Worm (Caenorhabditis elegans) whole organism, L3 larva: ENCODE results near the gene clec-3.

ENCODE experiments used
- R02D3.7 ChIP-seq: fragments of 150-350 bp; optimal IDR thresholded peaks from 2 replicates; lab custom pipeline; 2014; ENCODE audit warnings: missing biosample characterization, missing genetic modification characterization
- ZK546.5 ChIP-seq: sonication (generic microtip); optimal IDR thresholded peaks from 2 replicates; lab custom pipeline; 2017; ENCODE audit warnings: missing biosample characterization, missing genetic modification characterization
- aly-2 ChIP-seq: fragments of 150-350 bp; optimal IDR thresholded peaks from 2 replicates; lab custom pipeline; 2014; ENCODE audit warnings: missing biosample characterization, missing genetic modification characterization
- ama-1 ChIP-seq: fragments of 150-350 bp; optimal IDR thresholded peaks from 2 replicates; lab custom pipeline; 2018
- ceh-28 ChIP-seq: fragments of 150-350 bp; optimal IDR thresholded peaks from 2 replicates; lab custom pipeline; 2014; ENCODE audit warnings: missing biosample characterization, missing genetic modification reagents, missing genetic modification characterization
- ceh-9 ChIP-seq: sonication (generic microtip); optimal IDR thresholded peaks from 2 replicates; lab custom pipeline; 2018; ENCODE audit warnings: missing biosample characterization, missing genetic modification characterization
- daf-12 ChIP-seq: fragments of 150-350 bp; optimal IDR thresholded peaks from 2 replicates; lab custom pipeline; 2014; ENCODE audit warnings: missing biosample characterization, missing genetic modification reagents, missing genetic modification characterization
- egl-27 ChIP-seq: sonication (generic microtip); optimal IDR thresholded peaks from 4 replicates; lab custom pipeline; 2017; ENCODE audit warnings: missing biosample characterization, missing genetic modification reagents, missing genetic modification characterization
- elt-3 ChIP-seq, 3 experiments: fragments of 150-350 bp in 1 of 3; sonication (generic microtip) in 2 of 3; optimal IDR thresholded peaks; 2 replicates in 2 of 3; 4 replicates in 1 of 3; lab custom pipeline; 2014 to 2017; ENCODE audit warnings: missing biosample characterization in 3 of 3, missing genetic modification characterization in 3 of 3
- fkh-2 ChIP-seq: fragments of 150-350 bp; optimal IDR thresholded peaks from 2 replicates; lab custom pipeline; 2014; ENCODE audit warnings: missing biosample characterization, missing genetic modification reagents, missing genetic modification characterization
- hmg-11 ChIP-seq: sonication (generic microtip); optimal IDR thresholded peaks from 2 replicates; lab custom pipeline; 2016; ENCODE audit warnings: missing genetic modification characterization, missing compliant biosample characterization
- jun-1 ChIP-seq: fragments of 150-350 bp; optimal IDR thresholded peaks from 2 replicates; lab custom pipeline; 2014; ENCODE audit warnings: missing biosample characterization, missing genetic modification reagents, missing genetic modification characterization
- lin-15B ChIP-seq: fragments of 150-350 bp; optimal IDR thresholded peaks from 2 replicates; lab custom pipeline; 2014; ENCODE audit warnings: missing biosample characterization, missing genetic modification characterization
- lin-39 ChIP-seq: fragments of 150-350 bp; optimal IDR thresholded peaks from 2 replicates; lab custom pipeline; 2018; ENCODE audit warnings: missing biosample characterization, missing genetic modification reagents, missing genetic modification characterization
- lsy-12 ChIP-seq: sonication (generic microtip); optimal IDR thresholded peaks from 2 replicates; lab custom pipeline; 2016; ENCODE audit warnings: mild to moderate bottlenecking, missing genetic modification characterization, missing compliant biosample characterization
- nfya-1 ChIP-seq: sonication (generic microtip); optimal IDR thresholded peaks from 2 replicates; lab custom pipeline; 2017; ENCODE audit warnings: missing genetic modification characterization, mild to moderate bottlenecking, missing compliant biosample characterization, antibody characterized with exemption, moderate library complexity; ENCODE audit not compliant: insufficient read depth
- nhr-11 ChIP-seq: fragments of 150-350 bp; optimal IDR thresholded peaks from 2 replicates; lab custom pipeline; 2014; ENCODE audit warnings: missing biosample characterization, missing genetic modification characterization
- nhr-12 ChIP-seq: fragments of 150-350 bp; optimal IDR thresholded peaks from 2 replicates; lab custom pipeline; 2014; ENCODE audit warnings: missing biosample characterization, missing genetic modification characterization
- nhr-25 ChIP-seq: sonication (generic microtip); optimal IDR thresholded peaks from 2 replicates; lab custom pipeline; 2017; ENCODE audit warnings: missing biosample characterization, missing genetic modification characterization
- nhr-28 ChIP-seq: fragments of 150-350 bp; optimal IDR thresholded peaks from 2 replicates; lab custom pipeline; 2014; ENCODE audit warnings: missing biosample characterization, missing genetic modification characterization
- nhr-43 ChIP-seq: sonication (generic microtip); optimal IDR thresholded peaks from 2 replicates; lab custom pipeline; 2016; ENCODE audit warnings: mild to moderate bottlenecking, missing genetic modification characterization, missing compliant biosample characterization; ENCODE audit not compliant: poor library complexity, severe bottlenecking
- nhr-67 ChIP-seq: fragments of 150-350 bp; optimal IDR thresholded peaks from 2 replicates; lab custom pipeline; 2014; ENCODE audit warnings: missing biosample characterization, missing genetic modification characterization
- nhr-76 ChIP-seq: fragments of 150-350 bp; sonication (generic microtip); optimal IDR thresholded peaks from 5 replicates; lab custom pipeline; 2014; ENCODE audit warnings: missing biosample characterization, missing genetic modification characterization
- nhr-77 ChIP-seq: fragments of 150-350 bp; optimal IDR thresholded peaks from 2 replicates; lab custom pipeline; 2014; ENCODE audit warnings: missing biosample characterization, missing genetic modification characterization
- pqm-1 ChIP-seq: fragments of 150-350 bp; optimal IDR thresholded peaks from 2 replicates; lab custom pipeline; 2017; ENCODE audit warnings: missing biosample characterization, missing genetic modification characterization, inconsistent platforms
- skn-1 ChIP-seq: fragments of 150-350 bp; optimal IDR thresholded peaks from 2 replicates; lab custom pipeline; 2014; ENCODE audit warnings: missing biosample characterization, missing genetic modification characterization
- snpc-4 ChIP-seq: fragments of 150-350 bp; optimal IDR thresholded peaks from 2 replicates; lab custom pipeline; 2014; ENCODE audit warnings: missing biosample characterization, missing genetic modification characterization
- tbx-2 ChIP-seq: sonication (generic microtip); optimal IDR thresholded peaks from 2 replicates; lab custom pipeline; 2016; ENCODE audit warnings: mild to moderate bottlenecking, missing genetic modification characterization, missing compliant biosample characterization
- unc-39 ChIP-seq: sonication (generic microtip); optimal IDR thresholded peaks from 4 replicates; lab custom pipeline; 2017; ENCODE audit warnings: missing biosample characterization, missing genetic modification characterization
- unc-62 ChIP-seq: fragments of 150-350 bp; sonication (generic microtip); optimal IDR thresholded peaks from 4 replicates; lab custom pipeline; 2014; ENCODE audit warnings: missing biosample characterization, missing genetic modification reagents, missing genetic modification characterization
- ztf-11 ChIP-seq: fragments of 150-350 bp; optimal IDR thresholded peaks from 2 replicates; lab custom pipeline; 2014; ENCODE audit warnings: missing biosample characterization, missing genetic modification characterization

Gene clec-3

DNA sequence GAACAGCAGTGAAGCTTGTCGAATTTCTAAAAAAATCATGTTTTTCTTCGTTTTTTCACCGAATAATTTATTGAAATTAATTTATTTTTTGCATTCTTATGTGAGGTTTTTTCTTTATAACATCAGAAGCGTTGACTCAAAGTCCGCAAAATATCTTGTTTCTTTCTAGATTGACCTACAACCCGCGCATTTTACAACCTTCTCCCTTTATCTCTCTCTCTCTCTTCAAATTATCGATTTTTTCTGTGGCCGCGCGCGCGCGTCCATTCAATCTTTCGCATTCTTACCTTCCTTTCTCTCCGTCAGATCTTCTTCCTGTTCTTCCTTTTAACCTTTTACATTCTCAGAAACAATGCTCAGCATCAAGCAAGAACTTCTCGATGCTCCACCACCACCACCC is 14.2 kb downstream of the clec-3 start, which contains the start of gene lido-12:
lido-12 (plus strand) TSS at position 301 of the 400 bp plus-strand sequence.
- TF ChIP-seq nhr-43 (tag; lab: Kevin White, UChicago) (no peak), elt-3 (tag; optimal IDR thresholded peaks at IDR 0.05; lab: Kevin White, UChicago) (no peak), tbx-2 (tag; lab: Kevin White, UChicago) (no peak), ceh-9 (tag; lab: Kevin White, UChicago) (no peak), nhr-11 (no peak)

DNA sequence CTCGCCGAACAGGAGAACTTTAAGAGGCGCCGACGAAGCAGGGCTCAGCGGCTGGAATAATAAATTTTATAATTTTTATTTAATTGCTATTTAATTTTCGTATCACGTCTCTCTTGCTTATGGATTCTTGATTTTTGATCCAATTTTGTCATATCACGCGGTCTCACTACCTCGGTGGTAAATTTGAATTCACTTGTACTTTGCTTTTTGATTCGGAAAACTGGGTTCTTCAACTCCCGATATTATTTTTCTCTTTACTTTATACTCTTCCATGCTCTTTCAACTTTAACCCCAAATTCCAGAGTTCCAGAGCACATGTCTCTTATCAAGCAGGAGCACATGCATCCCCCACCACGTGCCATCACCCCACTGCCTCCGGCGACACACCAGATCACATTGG is 16.0 kb downstream of the clec-3 start, which contains the start of gene lido-11:
lido-11 (plus strand) TSS at position 301 of the 400 bp plus-strand sequence.
- TF ChIP-seq ZK546.5 (tag; lab: Kevin White, UChicago) (no peak), nhr-77 (tag; lab: Kevin White, UChicago) (no peak), nhr-12 (no peak), unc-39 (tag; lab: Kevin White, UChicago) (no peak), ama-1 (no peak), nhr-28 (no peak), jun-1 (tag; lab: Kevin White, UChicago) (no peak), nfya-1 (tag; lab: Kevin White, UChicago) (no peak), elt-3 (tag; optimal IDR thresholded peaks at IDR 0.05; lab: Kevin White, UChicago) (no peak), daf-12 (tag; lab: Kevin White, UChicago) (no peak), nhr-43 (tag; lab: Kevin White, UChicago) (no peak), skn-1 (tag; lab: Kevin White, UChicago) (no peak), unc-62 (GFP tag; lab: Kevin White, UChicago) (no peak), nhr-25 (no peak), ceh-28 (tag; lab: Kevin White, UChicago) (no peak)

DNA sequence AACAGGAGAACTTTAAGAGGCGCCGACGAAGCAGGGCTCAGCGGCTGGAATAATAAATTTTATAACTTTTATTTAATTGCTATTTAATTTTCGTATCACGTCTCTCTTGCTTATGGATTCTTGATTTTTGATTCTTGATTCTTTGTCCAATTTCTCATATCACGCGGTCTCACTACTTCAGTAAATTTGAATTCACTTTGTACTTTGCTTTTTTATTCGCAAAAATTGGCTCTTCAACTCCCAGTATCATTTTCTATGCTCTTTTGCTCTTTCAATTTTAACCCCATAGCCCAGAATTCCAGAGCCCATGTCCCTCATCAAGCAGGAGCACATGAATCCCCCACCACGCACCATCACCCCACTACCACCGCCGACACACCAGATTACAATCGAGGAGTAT is 17.5 kb downstream of the clec-3 start, which contains the start of gene lido-10:
lido-10 (plus strand) TSS at position 301 of the 400 bp plus-strand sequence.
- TF ChIP-seq nhr-12 (no peak), lin-15B (tag; lab: Kevin White, UChicago) (no peak), nhr-67 (tag; lab: Kevin White, UChicago) (no peak), ztf-11 (no peak), lsy-12 (tag; lab: Kevin White, UChicago) (no peak), pqm-1 (tag; lab: Kevin White, UChicago) (no peak), nhr-76 (tag; lab: Kevin White, UChicago) (no peak), ama-1 (no peak), skn-1 (tag; lab: Kevin White, UChicago) (no peak), ceh-28 (tag; lab: Kevin White, UChicago) (no peak), nhr-77 (tag; lab: Kevin White, UChicago) (no peak), aly-2 (tag; lab: Kevin White, UChicago) (no peak), elt-3 (tag; optimal IDR thresholded peaks at IDR 0.05; lab: Kevin White, UChicago) (no peak)

DNA sequence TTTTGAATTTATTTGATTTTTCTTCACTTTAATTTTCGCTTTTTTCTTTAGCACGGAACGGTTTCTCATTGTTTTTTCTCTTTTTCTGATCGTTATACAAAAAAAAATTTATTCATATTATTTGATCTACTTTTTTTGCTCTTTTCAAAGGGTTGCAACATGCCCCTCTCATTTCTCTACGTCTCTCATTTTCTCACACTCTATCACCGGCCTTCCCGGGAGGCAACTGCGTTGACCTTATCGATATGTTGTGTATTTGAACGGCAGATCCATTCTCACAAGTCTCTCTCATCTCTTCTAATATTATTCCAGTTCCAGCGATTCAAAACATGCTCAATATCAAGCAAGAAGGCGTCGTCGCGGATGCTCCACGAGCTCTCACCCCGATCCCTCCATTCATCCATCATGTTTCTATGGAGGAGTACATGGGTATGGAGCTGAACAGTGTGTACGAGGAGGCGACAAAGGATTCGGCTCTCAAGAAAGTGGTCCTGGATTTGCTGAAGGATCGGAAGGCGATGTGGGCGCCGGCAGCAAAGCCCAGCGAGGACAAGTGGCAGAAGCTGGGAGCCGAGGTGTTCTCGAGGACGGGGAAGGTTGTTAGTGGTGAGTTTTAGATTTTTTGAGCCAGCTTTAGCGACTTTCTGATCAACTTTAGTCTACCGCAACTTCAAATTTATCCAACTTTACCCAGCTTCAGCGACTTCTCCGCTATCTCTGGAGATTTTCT is 19.0 kb downstream of the clec-3 start, which contains the start of gene lido-9:
lido-9 (plus strand) TSS at position 234 of the 730 bp plus-strand sequence.
- TF ChIP-seq skn-1 (tag; lab: Kevin White, UChicago) (no peak), nhr-25 (no peak), R02D3.7 (tag; lab: Kevin White, UChicago) (no peak), lin-39 (tag; lab: Kevin White, UChicago) (no peak), hmg-11 (tag; lab: Kevin White, UChicago) (no peak)

DNA sequence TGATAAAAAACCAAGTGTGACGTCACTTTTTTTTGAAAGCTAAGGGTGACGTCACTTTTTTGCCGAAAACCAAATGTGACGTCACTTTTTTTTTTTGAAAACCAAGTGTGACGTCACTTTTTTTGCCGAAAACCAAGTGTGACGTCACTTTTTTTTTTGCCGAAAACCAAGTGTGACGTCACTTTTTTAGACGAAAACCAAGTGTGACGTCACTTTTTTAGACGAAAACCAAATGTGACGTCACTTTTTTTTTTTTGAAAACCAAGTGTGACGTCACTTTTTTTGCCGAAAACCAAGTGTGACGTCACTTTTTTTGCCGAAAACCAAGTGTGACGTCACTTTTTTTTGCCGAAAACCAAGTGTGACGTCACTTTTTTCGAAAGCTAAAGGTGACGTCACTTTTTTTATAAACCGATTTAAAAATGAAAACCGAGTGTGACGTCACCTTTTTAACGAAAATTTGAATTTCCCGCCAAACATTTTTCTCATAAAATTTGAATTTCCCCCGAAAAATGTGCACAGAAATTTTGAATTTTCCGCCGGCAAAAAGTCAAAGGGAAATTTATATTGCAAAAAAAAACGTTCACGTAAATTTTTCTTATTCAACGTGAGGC is 21.8 kb downstream of the clec-3 start:
- no peak for TF ChIP-seq nhr-11
- TF ChIP-seq fkh-2, result no peak
- no peak for TF ChIP-seq tbx-2 (tag; lab: Kevin White, UChicago)
- no peak for TF ChIP-seq egl-27 (tag; lab: Kevin White, UChicago)
- no peak for TF ChIP-seq ceh-9 (tag; lab: Kevin White, UChicago)
- TF ChIP-seq ama-1, result no peak
- no peak for TF ChIP-seq hmg-11 (tag; lab: Kevin White, UChicago)
- TF ChIP-seq lin-39 (tag; lab: Kevin White, UChicago), result no peak
- no peak for TF ChIP-seq snpc-4
